Worm (Caenorhabditis elegans) whole organism, L2 larva: ENCODE measurements around the gene ZK632.14.

Experiments
- F13H6.1 ChIP-seq: sonication (generic microtip); optimal IDR thresholded peaks from 2 replicates; lab custom pipeline; 2016; ENCODE audit warnings: missing genetic modification characterization, missing compliant biosample characterization
- alr-1 ChIP-seq: fragments of 150-350 bp; optimal IDR thresholded peaks from 2 replicates; lab custom pipeline; 2014; ENCODE audit warnings: missing biosample characterization, missing genetic modification characterization
- aly-2 ChIP-seq: fragments of 150-350 bp; optimal IDR thresholded peaks from 2 replicates; lab custom pipeline; 2014; ENCODE audit warnings: missing biosample characterization, missing genetic modification characterization
- crh-2 ChIP-seq: sonication (generic microtip); optimal IDR thresholded peaks from 2 replicates; lab custom pipeline; 2017; ENCODE audit warnings: missing biosample characterization, missing genetic modification characterization
- fos-1 ChIP-seq: fragments of 150-350 bp; optimal IDR thresholded peaks from 2 replicates; lab custom pipeline; 2014; ENCODE audit warnings: missing biosample characterization, missing genetic modification characterization
- lin-11 ChIP-seq: fragments of 150-350 bp; sonication (generic microtip); optimal IDR thresholded peaks from 2 replicates; lab custom pipeline; 2014; ENCODE audit warnings: missing biosample characterization, missing genetic modification characterization, inconsistent platforms, mixed read lengths
- lsy-2 ChIP-seq, 2 experiments: fragments of 150-350 bp in 1 of 2; sonication (generic microtip) in 1 of 2; optimal IDR thresholded peaks; 2 replicates each; lab custom pipeline; 2014 to 2017; ENCODE audit warnings: missing biosample characterization in 2 of 2, missing genetic modification characterization in 2 of 2
- mdl-1 ChIP-seq, 2 experiments: fragments of 150-350 bp in 1 of 2; sonication (generic microtip) in 1 of 2; optimal IDR thresholded peaks; 2 replicates each; lab custom pipeline; 2017; ENCODE audit warnings: missing biosample characterization in 2 of 2, missing genetic modification characterization in 2 of 2
- nhr-6 ChIP-seq: fragments of 150-350 bp; optimal IDR thresholded peaks from 2 replicates; lab custom pipeline; 2014; ENCODE audit warnings: missing biosample characterization, missing genetic modification characterization
- unc-62 ChIP-seq: fragments of 150-350 bp; optimal IDR thresholded peaks from 2 replicates; lab custom pipeline; 2014; ENCODE audit warnings: missing biosample characterization, missing genetic modification reagents, missing genetic modification characterization

- TF ChIP-seq aly-2 (tag; lab: Kevin White, UChicago) = no peak
- TF ChIP-seq fos-1 = no peak
- TF ChIP-seq nhr-6 = no peak
- no peak for TF ChIP-seq unc-62 (GFP tag; lab: Kevin White, UChicago)
- peak in 1 of 2 experiments; percentile 17 for TF ChIP-seq lsy-2 (tag; optimal IDR thresholded peaks at IDR 0.05; lab: Kevin White, UChicago)
- no peak for TF ChIP-seq F13H6.1
- TF ChIP-seq alr-1 = no peak
- TF ChIP-seq crh-2 = no peak
- TF ChIP-seq lin-11 (tag; lab: Kevin White, UChicago) = no peak
- TF ChIP-seq mdl-1 (tag; optimal IDR thresholded peaks at IDR 0.05; lab: Kevin White, UChicago) = no peak
These were observed 14.6 kb upstream of the ZK632.14 start, which contains the start of gene ZK632.2 for ce11 chrIII:9798478-9799157.
